Worm (Caenorhabditis elegans) whole organism, L2 larva: ENCODE results near the gene nhr-232.

ENCODE experiments used
- blmp-1 ChIP-seq: sonication (generic microtip); optimal IDR thresholded peaks from 2 replicates; lab custom pipeline; 2017; ENCODE audit warnings: missing genetic modification characterization, mild to moderate bottlenecking, missing compliant biosample characterization, antibody characterized with exemption, moderate library complexity; ENCODE audit not compliant: insufficient read depth
- egl-27 ChIP-seq: sonication (generic microtip); optimal IDR thresholded peaks from 3 replicates; lab custom pipeline; 2017; ENCODE audit warnings: missing biosample characterization, missing genetic modification reagents, missing genetic modification characterization
- elt-3 ChIP-seq: sonication (generic microtip); optimal IDR thresholded peaks from 2 replicates; lab custom pipeline; 2017; ENCODE audit warnings: missing biosample characterization, missing genetic modification characterization
- nhr-11 ChIP-seq: fragments of 150-350 bp; optimal IDR thresholded peaks from 2 replicates; lab custom pipeline; 2014; ENCODE audit warnings: missing biosample characterization, missing genetic modification characterization
- nhr-23 ChIP-seq: fragments of 150-350 bp; optimal IDR thresholded peaks from 2 replicates; lab custom pipeline; 2014; ENCODE audit warnings: missing biosample characterization, missing genetic modification reagents, missing genetic modification characterization
- snpc-4 ChIP-seq: fragments of 150-350 bp; optimal IDR thresholded peaks from 2 replicates; lab custom pipeline; 2014; ENCODE audit warnings: missing biosample characterization, missing genetic modification characterization
- unc-55 ChIP-seq: fragments of 150-350 bp; sonication (generic microtip); optimal IDR thresholded peaks from 3 replicates; lab custom pipeline; 2014; ENCODE audit warnings: missing biosample characterization, missing genetic modification reagents, missing genetic modification characterization
- zag-1 ChIP-seq: fragments of 150-350 bp; optimal IDR thresholded peaks from 2 replicates; lab custom pipeline; 2014; ENCODE audit warnings: missing biosample characterization, missing genetic modification characterization
- ztf-11 ChIP-seq: sonication (generic microtip); optimal IDR thresholded peaks from 2 replicates; lab custom pipeline; 2017; ENCODE audit warnings: missing biosample characterization, missing genetic modification characterization

DNA sequence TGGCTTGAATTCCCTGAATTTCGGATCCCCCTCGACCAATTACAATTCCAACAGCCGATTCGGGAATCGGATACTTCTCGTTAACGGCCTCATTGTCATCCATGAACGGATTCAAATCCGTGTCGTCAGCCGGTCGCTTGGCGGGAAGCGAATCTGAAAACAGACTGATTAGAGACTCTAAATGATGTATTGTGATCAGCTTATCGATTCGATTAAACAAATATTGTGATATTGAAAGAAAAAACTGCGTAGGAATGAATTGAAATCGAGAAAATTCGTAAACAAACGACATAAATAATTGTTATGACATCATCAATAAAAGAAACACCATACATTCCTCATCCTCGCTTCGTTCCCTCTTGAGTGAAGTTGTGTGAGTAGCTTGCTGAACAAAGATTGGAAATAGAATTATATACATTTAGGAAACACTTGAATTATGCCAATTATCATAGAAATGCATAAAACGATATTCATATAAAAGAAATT is 18.0 kb upstream of the nhr-232 start:
- TF ChIP-seq elt-3 (tag; lab: Kevin White, UChicago) = no peak
- no peak for TF ChIP-seq ztf-11
- no peak for TF ChIP-seq nhr-11 (tag; lab: Kevin White, UChicago)
- TF ChIP-seq snpc-4 (tag; lab: Kevin White, UChicago) = no peak
- TF ChIP-seq blmp-1 (tag; lab: Kevin White, UChicago) = no peak
- no peak for TF ChIP-seq egl-27 (tag; lab: Kevin White, UChicago)
- no peak for TF ChIP-seq zag-1 (tag; lab: Kevin White, UChicago)
- TF ChIP-seq unc-55 (GFP tag; lab: Kevin White, UChicago) = no peak
- no peak for TF ChIP-seq nhr-23 (tag; lab: Kevin White, UChicago)
